Worm (Caenorhabditis elegans) whole organism, mixed stage, embryonic: Measurements from ENCODE around the gene srbc-2.

Experiments used
- M03D4.4 ChIP-seq: sonication (generic microtip); optimal IDR thresholded peaks from 2 replicates; lab custom pipeline; 2017; ENCODE audit warnings: mild to moderate bottlenecking, missing genetic modification characterization, missing compliant biosample characterization
- bed-3 ChIP-seq: fragments of 200-800 bp; sonication (Bioruptor generic); optimal IDR thresholded peaks from 3 replicates; lab custom pipeline; 2018; ENCODE audit warnings: mild to moderate bottlenecking, missing genetic modification characterization, moderate library complexity, missing compliant biosample characterization
- blmp-1 ChIP-seq: fragments of 150-350 bp; optimal IDR thresholded peaks from 2 replicates; lab custom pipeline; 2014; ENCODE audit warnings: missing biosample characterization, missing genetic modification characterization
- ceh-43 ChIP-seq: fragments of 200-800 bp; sonication (Bioruptor generic); optimal IDR thresholded peaks from 2 replicates; lab custom pipeline; 2018; ENCODE audit warnings: mild to moderate bottlenecking, missing genetic modification characterization, moderate library complexity, missing compliant biosample characterization
- ceh-83 ChIP-seq: fragments of 200-800 bp; sonication (Bioruptor generic); optimal IDR thresholded peaks from 2 replicates; lab custom pipeline; 2018; ENCODE audit warnings: mild to moderate bottlenecking, missing genetic modification characterization, missing compliant biosample characterization
- ces-1 ChIP-seq: fragments of 150-350 bp; optimal IDR thresholded peaks from 2 replicates; lab custom pipeline; 2014; ENCODE audit warnings: missing biosample characterization, missing genetic modification reagents, missing genetic modification characterization
- cnd-1 ChIP-seq: fragments of 200-800 bp; sonication (Bioruptor generic); optimal IDR thresholded peaks from 2 replicates; lab custom pipeline; 2018; ENCODE audit warnings: mild to moderate bottlenecking, missing genetic modification characterization, missing compliant biosample characterization
- drap-1 ChIP-seq: fragments of 200-800 bp; sonication (Bioruptor generic); optimal IDR thresholded peaks from 3 replicates; lab custom pipeline; 2018; ENCODE audit warnings: mild to moderate bottlenecking, missing genetic modification characterization, missing compliant biosample characterization
- elt-1 ChIP-seq: sonication (generic microtip); optimal IDR thresholded peaks from 2 replicates; lab custom pipeline; 2017; ENCODE audit warnings: missing genetic modification characterization, mild to moderate bottlenecking, missing compliant biosample characterization, antibody characterized with exemption, moderate library complexity, borderline replicate concordance; ENCODE audit not compliant: insufficient read depth
- elt-3 ChIP-seq: fragments of 150-350 bp; optimal IDR thresholded peaks from 2 replicates; lab custom pipeline; 2014; ENCODE audit warnings: missing biosample characterization, missing genetic modification characterization
- flh-1 ChIP-seq: fragments of 200-800 bp; sonication (Bioruptor generic); optimal IDR thresholded peaks from 2 replicates; lab custom pipeline; 2018; ENCODE audit warnings: mild to moderate bottlenecking, missing genetic modification characterization, moderate library complexity, missing compliant biosample characterization
- ham-2 ChIP-seq: fragments of 200-800 bp; sonication (Bioruptor generic); optimal IDR thresholded peaks from 2 replicates; lab custom pipeline; 2018; ENCODE audit warnings: mild to moderate bottlenecking, missing genetic modification characterization, missing compliant biosample characterization
- hlh-1 ChIP-seq: fragments of 150-350 bp; optimal IDR thresholded peaks from 2 replicates; lab custom pipeline; 2014; ENCODE audit warnings: missing biosample characterization, missing genetic modification reagents, missing genetic modification characterization
- lin-13 ChIP-seq: fragments of 150-350 bp; optimal IDR thresholded peaks from 2 replicates; lab custom pipeline; 2014; ENCODE audit warnings: missing biosample characterization, missing genetic modification characterization
- lsy-2 ChIP-seq: fragments of 150-350 bp; optimal IDR thresholded peaks from 2 replicates; lab custom pipeline; 2014; ENCODE audit warnings: missing biosample characterization, missing genetic modification characterization
- mab-5 ChIP-seq: fragments of 150-350 bp; optimal IDR thresholded peaks from 2 replicates; lab custom pipeline; 2014; ENCODE audit warnings: missing biosample characterization, missing genetic modification characterization
- mep-1 ChIP-seq: fragments of 150-350 bp; optimal IDR thresholded peaks from 2 replicates; lab custom pipeline; 2017; ENCODE audit warnings: missing biosample characterization, missing genetic modification reagents, missing genetic modification characterization, inconsistent platforms
- mls-2 ChIP-seq: sonication (generic microtip); optimal IDR thresholded peaks from 2 replicates; lab custom pipeline; 2016; ENCODE audit warnings: mild to moderate bottlenecking, missing genetic modification characterization, moderate library complexity, missing compliant biosample characterization
- nhr-12 ChIP-seq: fragments of 150-350 bp; optimal IDR thresholded peaks from 2 replicates; lab custom pipeline; 2014; ENCODE audit warnings: missing biosample characterization, missing genetic modification characterization
- nhr-237 ChIP-seq: fragments of 150-350 bp; optimal IDR thresholded peaks from 2 replicates; lab custom pipeline; 2014; ENCODE audit warnings: missing biosample characterization, missing genetic modification characterization
- nhr-76 ChIP-seq: sonication (generic microtip); optimal IDR thresholded peaks from 2 replicates; lab custom pipeline; 2017; ENCODE audit warnings: missing biosample characterization, missing genetic modification characterization
- pha-4 ChIP-seq: fragments of 150-350 bp; optimal IDR thresholded peaks from 2 replicates; lab custom pipeline; 2018; ENCODE audit warnings: missing biosample characterization, missing genetic modification reagents, missing genetic modification characterization
- sem-2 ChIP-seq: fragments of 200-800 bp; sonication (Bioruptor generic); optimal IDR thresholded peaks from 2 replicates; lab custom pipeline; 2018; ENCODE audit warnings: mild to moderate bottlenecking, missing genetic modification characterization, missing compliant biosample characterization
- snpc-4 ChIP-seq: fragments of 150-350 bp; optimal IDR thresholded peaks from 2 replicates; lab custom pipeline; 2014; ENCODE audit warnings: missing biosample characterization, missing genetic modification characterization
- sptf-1 ChIP-seq: sonication (generic microtip); optimal IDR thresholded peaks from 2 replicates; lab custom pipeline; 2017; ENCODE audit warnings: mild to moderate bottlenecking, missing genetic modification characterization, moderate library complexity, missing compliant biosample characterization
- tbx-8 ChIP-seq: fragments of 200-800 bp; sonication (Bioruptor generic); optimal IDR thresholded peaks from 2 replicates; lab custom pipeline; 2018; ENCODE audit warnings: mild to moderate bottlenecking, missing genetic modification characterization, moderate library complexity, missing compliant biosample characterization
- unc-120 ChIP-seq: sonication (generic microtip); optimal IDR thresholded peaks from 2 replicates; lab custom pipeline; 2017; ENCODE audit warnings: missing genetic modification characterization, missing compliant biosample characterization; ENCODE audit not compliant: poor library complexity, severe bottlenecking
- unc-39 ChIP-seq: fragments of 150-350 bp; optimal IDR thresholded peaks from 2 replicates; lab custom pipeline; 2014; ENCODE audit warnings: missing biosample characterization, missing genetic modification characterization
- unc-62 ChIP-seq: fragments of 150-350 bp; optimal IDR thresholded peaks from 2 replicates; lab custom pipeline; 2014; ENCODE audit warnings: missing biosample characterization, missing genetic modification reagents, missing genetic modification characterization
- zip-8 ChIP-seq: fragments of 150-350 bp; optimal IDR thresholded peaks from 2 replicates; lab custom pipeline; 2014; ENCODE audit warnings: missing biosample characterization, missing genetic modification characterization
- ztf-11 ChIP-seq: fragments of 150-350 bp; optimal IDR thresholded peaks from 2 replicates; lab custom pipeline; 2014; ENCODE audit warnings: missing biosample characterization, missing genetic modification characterization

The srbc-2 gene

ce11 chrV:3346434-3347019 lies 30.3 kb downstream of the srbc-2 start, which contains the start of gene fbxa-65:
Gene fbxa-65, minus strand, starts transcription at chrV:3346484.
- TF ChIP-seq nhr-12 (tag; lab: Kevin White, UChicago) (no peak), cnd-1 (tag; lab: Kevin White, UChicago) (no peak), pha-4 (tag; lab: Kevin White, UChicago) (no peak), elt-3 (tag; lab: Kevin White, UChicago) (no peak), lsy-2 (tag; lab: Kevin White, UChicago) (no peak), drap-1 (GFP tag; lab: Kevin White, UChicago) (no peak), unc-39 (no peak), lin-13 (tag; lab: Kevin White, UChicago) (no peak), tbx-8 (GFP tag; lab: Kevin White, UChicago) (no peak)

DNA sequence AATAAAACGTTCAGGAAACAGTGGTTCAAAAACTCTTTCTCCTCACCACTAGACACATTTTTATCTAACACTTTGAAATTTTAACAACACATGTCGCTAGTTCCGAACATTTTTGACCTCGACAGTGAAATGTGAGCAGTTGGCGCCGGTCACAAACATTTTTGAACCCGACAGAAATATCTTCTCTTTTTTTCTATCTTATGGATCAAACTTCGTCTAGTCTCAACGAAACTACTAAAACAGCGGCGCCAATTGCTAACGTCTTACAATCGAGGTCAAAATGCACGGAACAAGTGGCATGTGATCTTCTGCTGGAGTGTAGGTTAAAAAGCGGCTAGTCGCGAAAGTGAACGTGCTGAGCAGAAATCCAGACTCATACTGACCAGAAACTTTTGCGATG lies 32.9 kb downstream of the srbc-2 start:
- TF ChIP-seq tbx-8 (GFP tag; lab: Kevin White, UChicago) = no peak
- TF ChIP-seq ces-1 = no peak
- no peak for TF ChIP-seq ham-2
- TF ChIP-seq elt-1 = no peak
- TF ChIP-seq blmp-1 (tag; lab: Kevin White, UChicago) = no peak
- no peak for TF ChIP-seq ceh-83 (GFP tag; lab: Kevin White, UChicago)
- no peak for TF ChIP-seq hlh-1 (tag; lab: Kevin White, UChicago)

ce11 chrV:3342504-3342903 lies 34.4 kb downstream of the srbc-2 start, which contains the start of gene C17B7.3:
Gene C17B7.3, plus strand, starts transcription at chrV:3342804.
- TF ChIP-seq nhr-237 = no peak
- no peak for TF ChIP-seq ceh-83 (GFP tag; lab: Kevin White, UChicago)
- no peak for TF ChIP-seq drap-1 (GFP tag; lab: Kevin White, UChicago)
- TF ChIP-seq unc-39 = no peak
- TF ChIP-seq tbx-8 (GFP tag; lab: Kevin White, UChicago) = no peak
- TF ChIP-seq unc-62 (GFP tag; lab: Kevin White, UChicago) = no peak
- TF ChIP-seq mls-2 (tag; lab: Kevin White, UChicago) = no peak
- TF ChIP-seq snpc-4 (tag; lab: Kevin White, UChicago) = no peak

DNA sequence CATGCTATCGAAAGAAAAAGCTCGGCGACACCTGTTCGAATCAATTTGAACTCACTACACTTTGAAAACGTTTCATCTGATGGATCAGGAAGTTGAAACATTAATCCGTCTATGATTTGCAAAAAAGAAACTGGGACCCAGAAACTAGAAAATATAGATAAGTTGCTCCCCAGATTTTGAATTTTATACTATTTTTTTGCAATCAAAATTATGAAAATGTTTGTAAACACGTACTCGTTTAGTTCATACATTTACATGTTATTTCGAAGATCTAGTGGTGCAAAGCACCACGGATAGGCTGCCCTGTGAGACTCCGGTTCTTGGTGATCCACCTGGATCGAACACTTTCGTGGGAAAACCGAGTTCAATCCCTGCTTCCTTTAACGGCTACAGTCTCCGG lies 35.0 kb downstream of the srbc-2 start, which contains the start of gene C17B7.10:
C17B7.10 (minus strand) TSS at position 101 of the 400 bp plus-strand sequence.
- TF ChIP-seq unc-120 (tag; lab: Kevin White, UChicago) (no peak), nhr-12 (tag; lab: Kevin White, UChicago) (no peak), mab-5 (tag; lab: Kevin White, UChicago) (no peak), flh-1 (no peak), tbx-8 (GFP tag; lab: Kevin White, UChicago) (no peak), unc-62 (GFP tag; lab: Kevin White, UChicago) (no peak), sptf-1 (tag; lab: Kevin White, UChicago) (no peak), bed-3 (GFP tag; lab: Kevin White, UChicago) (no peak), zip-8 (tag; lab: Kevin White, UChicago) (no peak), elt-1 (no peak), mep-1 (tag; lab: Kevin White, UChicago) (no peak), ztf-11 (tag; lab: Kevin White, UChicago) (no peak), ceh-83 (GFP tag; lab: Kevin White, UChicago) (no peak), elt-3 (tag; lab: Kevin White, UChicago) (no peak), ceh-43 (no peak), snpc-4 (tag; lab: Kevin White, UChicago) (no peak), M03D4.4 (tag; lab: Kevin White, UChicago) (no peak), sem-2 (GFP tag; lab: Kevin White, UChicago) (no peak), cnd-1 (tag; lab: Kevin White, UChicago) (no peak)

ce11 chrV:3339009-3339408 lies 37.9 kb downstream of the srbc-2 start, which contains the start of gene C17B7.4:
Gene C17B7.4, plus strand, starts transcription at chrV:3339309.
- TF ChIP-seq M03D4.4 (tag; lab: Kevin White, UChicago) = no peak
- no peak for TF ChIP-seq nhr-76 (tag; lab: Kevin White, UChicago)
- TF ChIP-seq tbx-8 (GFP tag; lab: Kevin White, UChicago) = no peak
- TF ChIP-seq ceh-83 (GFP tag; lab: Kevin White, UChicago) = no peak
- no peak for TF ChIP-seq zip-8 (tag; lab: Kevin White, UChicago)
- TF ChIP-seq mep-1 (tag; lab: Kevin White, UChicago) = no peak
- TF ChIP-seq elt-3 (tag; lab: Kevin White, UChicago) = no peak
- TF ChIP-seq ces-1 = no peak
- no peak for TF ChIP-seq lin-13 (tag; lab: Kevin White, UChicago)
- no peak for TF ChIP-seq sptf-1 (tag; lab: Kevin White, UChicago)
- no peak for TF ChIP-seq nhr-12 (tag; lab: Kevin White, UChicago)
- TF ChIP-seq drap-1 (GFP tag; lab: Kevin White, UChicago) = no peak
- no peak for TF ChIP-seq mls-2 (tag; lab: Kevin White, UChicago)
- TF ChIP-seq nhr-237 = no peak
- TF ChIP-seq ham-2 = no peak
- TF ChIP-seq, all 35 proteins: peak for 0
